Fruit fly (Drosophila melanogaster) whole organism, embryonic: ENCODE results near the gene Exn.

Experiments used
- CG10147 ChIP-seq: fragments of 200-800 bp; sonication (Bioruptor generic); optimal IDR thresholded peaks from 2 replicates; lab custom pipeline; 2019; ENCODE audit warnings: missing biosample characterization, mild to moderate bottlenecking, missing genetic modification characterization, moderate library complexity
- CG10366 ChIP-seq: fragments of 200-800 bp; sonication (Bioruptor generic); IDR thresholded peaks from 2 replicates; pipeline ENCODE4 v1.3.6; 2022; ENCODE audit warnings: missing biosample characterization, missing genetic modification characterization
- CG11085 ChIP-seq: fragments of 200-800 bp; sonication (Bioruptor generic); IDR thresholded peaks from 2 replicates; pipeline ENCODE4 v1.3.6; 2022; ENCODE audit warnings: missing biosample characterization, missing genetic modification characterization
- CG11456 ChIP-seq: fragments of 200-800 bp; sonication (Bioruptor generic); IDR thresholded peaks from 3 replicates; pipeline ENCODE4 v1.3.6; 2022; ENCODE audit warnings: missing biosample characterization, missing genetic modification characterization
- CG12071 ChIP-seq: fragments of 200-800 bp; sonication (Bioruptor generic); optimal IDR thresholded peaks from 3 replicates; lab custom pipeline; 2018; ENCODE audit warnings: missing biosample characterization, mild to moderate bottlenecking, missing genetic modification characterization
- CG14441 ChIP-seq: fragments of 200-800 bp; sonication (Bioruptor generic); IDR thresholded peaks from 2 replicates; pipeline ENCODE4 v1.3.6; 2022; ENCODE audit warnings: missing biosample characterization, missing genetic modification characterization
- CG15601 ChIP-seq: fragments of 200-800 bp; sonication (Bioruptor generic); optimal IDR thresholded peaks from 3 replicates; lab custom pipeline; 2019; ENCODE audit warnings: missing biosample characterization, mild to moderate bottlenecking, missing genetic modification characterization, moderate library complexity
- CG1603 ChIP-seq: fragments of 200-800 bp; sonication (Bioruptor generic); optimal IDR thresholded peaks from 2 replicates; lab custom pipeline; 2019; ENCODE audit warnings: missing biosample characterization, mild to moderate bottlenecking, missing genetic modification characterization, moderate library complexity
- CG1647 ChIP-seq: fragments of 200-800 bp; sonication (Bioruptor generic); optimal IDR thresholded peaks from 3 replicates; lab custom pipeline; 2016; ENCODE audit warnings: missing biosample characterization, missing genetic modification characterization
- CG16863 ChIP-seq: fragments of 200-800 bp; sonication (Bioruptor generic); optimal IDR thresholded peaks from 3 replicates; lab custom pipeline; 2016; ENCODE audit warnings: missing biosample characterization, missing genetic modification characterization
- CG17328 ChIP-seq: fragments of 200-800 bp; sonication (Bioruptor generic); IDR thresholded peaks from 2 replicates; pipeline ENCODE4 v1.3.6; 2022; ENCODE audit warnings: missing biosample characterization, missing genetic modification characterization
- CG17912 ChIP-seq: fragments of 200-800 bp; sonication (Bioruptor generic); optimal IDR thresholded peaks from 2 replicates; lab custom pipeline; 2018; ENCODE audit warnings: missing biosample characterization, mild to moderate bottlenecking, missing genetic modification characterization
- CG18599 ChIP-seq: fragments of 200-800 bp; sonication (Bioruptor generic); optimal IDR thresholded peaks from 3 replicates; lab custom pipeline; 2017; ENCODE audit warnings: missing biosample characterization, missing genetic modification characterization, mild to moderate bottlenecking, moderate library complexity, missing genetic modification reagents
- CG30020 ChIP-seq: fragments of 200-800 bp; optimal IDR thresholded peaks from 2 replicates; lab custom pipeline; 2019; ENCODE audit warnings: missing biosample characterization, mild to moderate bottlenecking, missing genetic modification characterization, moderate library complexity
- CG33557 ChIP-seq: fragments of 200-800 bp; sonication (Bioruptor generic); optimal IDR thresholded peaks from 2 replicates; lab custom pipeline; 2019; ENCODE audit warnings: missing biosample characterization, mild to moderate bottlenecking, missing genetic modification characterization, moderate library complexity
- CG34224 ChIP-seq: fragments of 200-800 bp; sonication (Bioruptor generic); IDR thresholded peaks from 3 replicates; pipeline ENCODE4 v1.3.6; 2022; ENCODE audit warnings: missing biosample characterization, missing genetic modification characterization; ENCODE audit not compliant: partially characterized antibody
- CG3995 ChIP-seq: fragments of 200-800 bp; sonication (Bioruptor generic); optimal IDR thresholded peaks from 3 replicates; lab custom pipeline; 2016; ENCODE audit warnings: missing biosample characterization, missing genetic modification characterization
- CG4854 ChIP-seq: fragments of 200-800 bp; sonication (Bioruptor generic); optimal IDR thresholded peaks from 2 replicates; lab custom pipeline; 2016; ENCODE audit warnings: missing biosample characterization, missing genetic modification characterization, inconsistent platforms
- CG6254 ChIP-seq: fragments of 200-800 bp; sonication (Bioruptor generic); optimal IDR thresholded peaks from 3 replicates; lab custom pipeline; 2017; ENCODE audit warnings: mild to moderate bottlenecking, missing biosample characterization, missing genetic modification reagents, missing genetic modification characterization
- CG7839 ChIP-seq: fragments of 200-800 bp; sonication (Bioruptor generic); optimal IDR thresholded peaks from 3 replicates; lab custom pipeline; 2018; ENCODE audit warnings: missing biosample characterization, mild to moderate bottlenecking, missing genetic modification characterization, moderate library complexity
- CG7987 ChIP-seq: fragments of 200-800 bp; sonication (Bioruptor generic); optimal IDR thresholded peaks from 2 replicates; lab custom pipeline; 2018; ENCODE audit warnings: missing biosample characterization, mild to moderate bottlenecking, missing genetic modification characterization, moderate library complexity
- CG8944 ChIP-seq: fragments of 200-800 bp; sonication (Bioruptor generic); optimal IDR thresholded peaks from 3 replicates; lab custom pipeline; 2016; ENCODE audit warnings: missing biosample characterization, missing genetic modification characterization
- CG9797 ChIP-seq: fragments of 200-800 bp; sonication (Bioruptor generic); optimal IDR thresholded peaks from 3 replicates; lab custom pipeline; 2018; ENCODE audit warnings: missing biosample characterization, mild to moderate bottlenecking, missing genetic modification characterization
- CkIIα-i1 ChIP-seq: fragments of 200-800 bp; sonication (Bioruptor generic); IDR thresholded peaks from 2 replicates; pipeline ENCODE4 v1.3.6; 2022; ENCODE audit warnings: missing biosample characterization, missing genetic modification characterization
- HLH4C ChIP-seq: fragments of 200-800 bp; sonication (Bioruptor generic); IDR thresholded peaks from 3 replicates; pipeline ENCODE4 v1.3.6; 2022; ENCODE audit warnings: missing biosample characterization, missing genetic modification characterization; ENCODE audit not compliant: partially characterized antibody
- Hey ChIP-seq: fragments of 200-800 bp; sonication (Bioruptor generic); optimal IDR thresholded peaks from 3 replicates; lab custom pipeline; 2018; ENCODE audit warnings: missing biosample characterization, mild to moderate bottlenecking, missing genetic modification characterization
- HmgZ ChIP-seq: fragments of 200-800 bp; sonication (Bioruptor generic); optimal IDR thresholded peaks from 2 replicates; lab custom pipeline; 2018; ENCODE audit warnings: missing biosample characterization, mild to moderate bottlenecking, missing genetic modification characterization
- MBD-R2 ChIP-seq: fragments of 200-800 bp; sonication (Bioruptor generic); IDR thresholded peaks from 2 replicates; pipeline ENCODE4 v1.3.6; 2022; ENCODE audit warnings: missing biosample characterization, missing genetic modification characterization
- Mrtf ChIP-seq: fragments of 200-800 bp; sonication (Bioruptor generic); IDR thresholded peaks from 3 replicates; pipeline ENCODE4 v1.3.6; 2022; ENCODE audit warnings: missing biosample characterization, missing genetic modification characterization
- Myb ChIP-seq: fragments of 200-800 bp; sonication (Bioruptor generic); optimal IDR thresholded peaks from 2 replicates; lab custom pipeline; 2016; ENCODE audit warnings: missing biosample characterization, missing genetic modification characterization
- Neu2 ChIP-seq: fragments of 200-800 bp; sonication (Bioruptor generic); optimal IDR thresholded peaks from 3 replicates; lab custom pipeline; 2016; ENCODE audit warnings: missing biosample characterization, missing genetic modification characterization, borderline replicate concordance
- ap ChIP-seq: fragments of 200-800 bp; sonication (Bioruptor generic); IDR thresholded peaks from 2 replicates; pipeline ENCODE4 v1.3.6; 2022; ENCODE audit warnings: missing biosample characterization, missing genetic modification characterization
- dan ChIP-seq: fragments of 200-800 bp; sonication (Bioruptor generic); IDR thresholded peaks from 2 replicates; pipeline ENCODE4 v1.3.6; 2022; ENCODE audit warnings: missing biosample characterization, missing genetic modification characterization
- disco-r ChIP-seq: fragments of 200-800 bp; sonication (Bioruptor generic); optimal IDR thresholded peaks from 2 replicates; lab custom pipeline; 2016; ENCODE audit warnings: missing biosample characterization, missing genetic modification characterization
- dm ChIP-seq: fragments of 200-800 bp; sonication (Bioruptor generic); optimal IDR thresholded peaks from 3 replicates; lab custom pipeline; 2016; ENCODE audit warnings: missing biosample characterization, missing genetic modification characterization
- emc ChIP-seq: fragments of 200-800 bp; sonication (Bioruptor generic); optimal IDR thresholded peaks from 2 replicates; lab custom pipeline; 2016; ENCODE audit warnings: missing biosample characterization, missing genetic modification characterization
- fd96Cb ChIP-seq: fragments of 200-800 bp; sonication (Bioruptor generic); optimal IDR thresholded peaks from 2 replicates; lab custom pipeline; 2018; ENCODE audit warnings: missing biosample characterization, mild to moderate bottlenecking, missing genetic modification characterization, moderate library complexity
- ftz-f1 ChIP-seq: fragments of 200-800 bp; sonication (Bioruptor generic); optimal IDR thresholded peaks from 2 replicates; lab custom pipeline; 2016; ENCODE audit warnings: missing biosample characterization, missing genetic modification characterization
- gsb-n ChIP-seq: fragments of 200-800 bp; sonication (Bioruptor generic); optimal IDR thresholded peaks from 3 replicates; lab custom pipeline; 2018; ENCODE audit warnings: missing biosample characterization, mild to moderate bottlenecking, missing genetic modification characterization
- kay ChIP-seq: fragments of 200-800 bp; sonication (Bioruptor generic); optimal IDR thresholded peaks from 2 replicates; lab custom pipeline; 2016; ENCODE audit warnings: missing biosample characterization, missing genetic modification characterization
- lilli ChIP-seq: fragments of 200-800 bp; sonication (Bioruptor generic); optimal IDR thresholded peaks from 3 replicates; lab custom pipeline; 2016; ENCODE audit warnings: missing biosample characterization, missing genetic modification characterization
- mld ChIP-seq: fragments of 200-800 bp; sonication (Bioruptor generic); IDR thresholded peaks from 3 replicates; pipeline ENCODE4 v1.3.6; 2022; ENCODE audit warnings: missing biosample characterization, missing genetic modification characterization; ENCODE audit not compliant: partially characterized antibody
- otp ChIP-seq: fragments of 200-800 bp; sonication (Bioruptor generic); IDR thresholded peaks from 3 replicates; pipeline ENCODE4, ENCODE4 v1.3.6; 2022; ENCODE audit warnings: missing biosample characterization, missing genetic modification characterization
- pb ChIP-seq: fragments of 200-800 bp; sonication (Bioruptor generic); optimal IDR thresholded peaks from 3 replicates; lab custom pipeline; 2016; ENCODE audit warnings: missing biosample characterization, missing genetic modification characterization
- run ChIP-seq: fragments of 200-800 bp; sonication (Bioruptor generic); optimal IDR thresholded peaks from 3 replicates; lab custom pipeline; 2018; ENCODE audit warnings: missing biosample characterization, mild to moderate bottlenecking, missing genetic modification characterization
- salm ChIP-seq: fragments of 200-800 bp; sonication (Bioruptor generic); optimal IDR thresholded peaks from 2 replicates; lab custom pipeline; 2018; ENCODE audit warnings: missing biosample characterization, mild to moderate bottlenecking, missing genetic modification characterization
- ssp ChIP-seq: fragments of 200-800 bp; sonication (Bioruptor generic); IDR thresholded peaks from 2 replicates; pipeline ENCODE4 v1.3.6; 2022; ENCODE audit warnings: missing biosample characterization, missing genetic modification characterization
- sug ChIP-seq: fragments of 200-800 bp; optimal IDR thresholded peaks from 2 replicates; lab custom pipeline; 2019; ENCODE audit warnings: missing biosample characterization, mild to moderate bottlenecking, missing genetic modification characterization, moderate library complexity
- tgo ChIP-seq: fragments of 200-800 bp; sonication (Bioruptor generic); IDR thresholded peaks from 3 replicates; pipeline ENCODE4 v1.3.6; 2022; ENCODE audit warnings: missing biosample characterization, missing genetic modification characterization
- wdn ChIP-seq: fragments of 200-800 bp; sonication (Bioruptor generic); IDR thresholded peaks from 2 replicates; pipeline ENCODE4 v1.3.6; 2022; ENCODE audit warnings: missing biosample characterization, missing genetic modification characterization
- zf30C ChIP-seq: fragments of 200-800 bp; sonication (Bioruptor generic); optimal IDR thresholded peaks from 3 replicates; lab custom pipeline; 2018; ENCODE audit warnings: missing biosample characterization, mild to moderate bottlenecking, missing genetic modification characterization

The Exn gene

DNA sequence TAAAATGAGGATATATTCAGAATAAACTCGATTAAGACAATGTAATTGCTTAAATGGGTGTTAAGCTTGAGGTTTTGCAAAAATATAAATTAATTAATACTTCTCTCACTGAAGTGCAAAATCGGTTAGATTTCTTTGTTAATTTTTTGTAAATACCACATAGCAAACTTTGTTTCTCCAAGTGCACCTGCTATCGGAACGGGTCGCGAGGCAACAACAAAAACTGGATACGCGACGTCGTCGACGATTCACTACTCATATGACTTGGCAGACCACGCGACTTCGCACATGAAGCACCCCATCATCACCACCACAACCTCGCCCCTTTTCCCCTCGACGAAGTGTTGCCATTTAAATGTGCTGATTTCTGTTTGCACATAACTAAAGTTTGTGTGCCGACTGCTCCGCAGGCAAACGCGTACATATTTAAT is 37.2 kb downstream of the Exn start:
- TF ChIP-seq ssp (GFP tag; lab: Robert Waterston, UW) (no peak), ftz-f1 (GFP tag; lab: Kevin White, UChicago) (no peak), otp (peak; percentile 40; the same call in 1 of the 3 replicates), mld (GFP tag; lab: Robert Waterston, UW) (no peak), MBD-R2 (GFP tag; lab: Robert Waterston, UW) (no peak), kay (GFP tag; lab: Kevin White, UChicago) (no peak), CG4854 (GFP tag; lab: Kevin White, UChicago) (no peak), tgo (GFP tag; lab: Robert Waterston, UW) (peak; percentile 38; the same call in 1 of the 3 replicates), dm (GFP tag; lab: Kevin White, UChicago) (no peak), HmgZ (peak; percentile 2), CG10366 (peak; percentile 52; the same call in 1 of the 2 replicates), gsb-n (no peak), CG16863 (no peak), CG3995 (no peak), CG17912 (GFP tag; lab: Kevin White, UChicago) (no peak), CG9797 (GFP tag; lab: Kevin White, UChicago) (no peak), CG15601 (no peak), salm (tag; lab: Kevin White, UChicago) (no peak), CG17328 (GFP tag; lab: Robert Waterston, UW) (peak; percentile 29; the same call in 1 of the 2 replicates), lilli (GFP tag; lab: Kevin White, UChicago) (peak; percentile 13), CG33557 (GFP tag; lab: Kevin White, UChicago) (no peak), CG8944 (GFP tag; lab: Kevin White, UChicago) (no peak), CkIIα-i1 (no peak), Myb (GFP tag; lab: Kevin White, UChicago) (no peak), zf30C (GFP tag; lab: Kevin White, UChicago) (no peak), CG10147 (no peak), CG30020 (tag; lab: Kevin White, UChicago) (no peak), CG11085 (GFP tag; lab: Robert Waterston, UW) (peak; percentile 15; the same call in 1 of the 2 replicates), wdn (GFP tag; lab: Robert Waterston, UW) (0 out of 2 replicates have a peak, but pooled peaks have one; percentile 30), CG1647 (GFP tag; lab: Kevin White, UChicago) (peak; percentile 7), sug (tag; lab: Kevin White, UChicago) (peak; percentile 49), CG18599 (GFP tag; lab: Kevin White, UChicago) (no peak), CG11456 (GFP tag; lab: Robert Waterston, UW) (peak; percentile 61; the same call in 1 of the 3 replicates), ap (GFP tag; lab: Robert Waterston, UW) (no peak), emc (no peak), CG7987 (GFP tag; lab: Kevin White, UChicago) (no peak), Neu2 (no peak), disco-r (GFP tag; lab: Kevin White, UChicago) (no peak), fd96Cb (tag; lab: Kevin White, UChicago) (peak; percentile 23), run (tag; lab: Kevin White, UChicago) (no peak), CG14441 (GFP tag; lab: Robert Waterston, UW) (peak; percentile 54), Hey (tag; lab: Kevin White, UChicago) (peak; percentile 28), CG34224 (no peak), CG1603 (tag; lab: Kevin White, UChicago) (peak; percentile 39), Mrtf (GFP tag; lab: Robert Waterston, UW) (no peak), dan (no peak), HLH4C (GFP tag; lab: Robert Waterston, UW) (no peak), CG12071 (GFP tag; lab: Kevin White, UChicago) (no peak), pb (no peak), CG7839 (tag; lab: Kevin White, UChicago) (peak; percentile 46), CG6254 (GFP tag; lab: Kevin White, UChicago) (no peak)
